Fruit fly (Drosophila melanogaster) whole organism, embryonic: ENCODE measurements around the gene par-6.

Experiments used
- Abd-B ChIP-seq: fragments of 200-800 bp; sonication (Bioruptor generic); optimal IDR thresholded peaks from 2 replicates; lab custom pipeline; 2018; ENCODE audit warnings: missing biosample characterization, mild to moderate bottlenecking, missing genetic modification characterization, moderate library complexity
- CG13624 ChIP-seq: fragments of 200-800 bp; sonication (Bioruptor generic); optimal IDR thresholded peaks from 2 replicates; lab custom pipeline; 2016; ENCODE audit warnings: missing biosample characterization, missing genetic modification characterization
- CG1529 ChIP-seq: fragments of 200-800 bp; sonication (Bioruptor generic); optimal IDR thresholded peaks from 3 replicates; lab custom pipeline; 2018; ENCODE audit warnings: missing biosample characterization, missing genetic modification characterization
- CG16815 ChIP-seq: fragments of 200-800 bp; sonication (Bioruptor generic); optimal IDR thresholded peaks from 3 replicates; lab custom pipeline; 2017; ENCODE audit warnings: missing biosample characterization, mild to moderate bottlenecking, missing genetic modification characterization
- CG17568 ChIP-seq: fragments of 200-800 bp; sonication (Bioruptor generic); optimal IDR thresholded peaks from 2 replicates; lab custom pipeline; 2018; ENCODE audit warnings: missing biosample characterization, mild to moderate bottlenecking, missing genetic modification characterization, moderate library complexity
- CG18619 ChIP-seq: fragments of 200-800 bp; sonication (Bioruptor generic); optimal IDR thresholded peaks from 3 replicates; lab custom pipeline; 2017; ENCODE audit warnings: missing biosample characterization, mild to moderate bottlenecking, missing genetic modification characterization
- CG31441 ChIP-seq: fragments of 200-800 bp; sonication (Bioruptor generic); IDR thresholded peaks from 2 replicates; pipeline ENCODE4 v1.3.6; 2022; ENCODE audit warnings: missing biosample characterization, missing genetic modification characterization
- CG34422 ChIP-seq: fragments of 200-800 bp; sonication (Bioruptor generic); IDR thresholded peaks from 3 replicates; pipeline ENCODE4 v1.3.6; 2022; ENCODE audit warnings: missing biosample characterization, missing genetic modification characterization
- CG4424 ChIP-seq: fragments of 200-800 bp; sonication (Bioruptor generic); optimal IDR thresholded peaks from 3 replicates; lab custom pipeline; 2016; ENCODE audit warnings: missing biosample characterization, missing genetic modification characterization
- CG4854 ChIP-seq: fragments of 200-800 bp; sonication (Bioruptor generic); optimal IDR thresholded peaks from 2 replicates; lab custom pipeline; 2016; ENCODE audit warnings: missing biosample characterization, missing genetic modification characterization, inconsistent platforms
- Camta ChIP-seq: fragments of 200-800 bp; sonication (Bioruptor generic); optimal IDR thresholded peaks from 2 replicates; lab custom pipeline; 2016; ENCODE audit warnings: missing biosample characterization, missing genetic modification characterization
- Dp ChIP-seq: fragments of 200-800 bp; sonication (Bioruptor generic); optimal IDR thresholded peaks from 2 replicates; lab custom pipeline; 2018; ENCODE audit warnings: missing biosample characterization, mild to moderate bottlenecking, missing genetic modification characterization, moderate library complexity
- Ets65A ChIP-seq: fragments of 200-800 bp; sonication (Bioruptor generic); peaks from one replicate; lab custom pipeline; 2016; ENCODE audit warnings: missing biosample characterization, missing genetic modification characterization
- Gug ChIP-seq: fragments of 200-800 bp; sonication (Bioruptor generic); IDR thresholded peaks from 4 replicates; pipeline ENCODE4 v1.3.6; 2022; ENCODE audit warnings: missing biosample characterization, missing genetic modification characterization
- Hsf ChIP-seq: fragments of 200-800 bp; sonication (Bioruptor generic); optimal IDR thresholded peaks from 3 replicates; lab custom pipeline; 2016; ENCODE audit warnings: missing biosample characterization, missing genetic modification characterization
- Mad ChIP-seq: fragments of 200-800 bp; sonication (Bioruptor generic); optimal IDR thresholded peaks from 2 replicates; lab custom pipeline; 2016; ENCODE audit warnings: missing biosample characterization, missing genetic modification characterization
- NK7.1 ChIP-seq: fragments of 200-800 bp; sonication (Bioruptor generic); optimal IDR thresholded peaks from 3 replicates; lab custom pipeline; 2016; ENCODE audit warnings: missing biosample characterization, missing genetic modification characterization
- Pdp1 ChIP-seq, 2 experiments: fragments of 200-800 bp; sonication (Bioruptor generic); optimal IDR thresholded peaks; 3 replicates each; lab custom pipeline; 2016; ENCODE audit warnings: missing biosample characterization in 2 of 2, missing genetic modification characterization in 2 of 2, mild to moderate bottlenecking in 1 of 2, moderate library complexity in 1 of 2
- Poxn ChIP-seq: fragments of 200-800 bp; sonication (Bioruptor generic); IDR thresholded peaks from 2 replicates; pipeline ENCODE4 v1.3.6; 2022; ENCODE audit warnings: missing biosample characterization, missing genetic modification characterization
- Rfx ChIP-seq: fragments of 200-800 bp; sonication (Bioruptor generic); IDR thresholded peaks from 2 replicates; pipeline ENCODE4 v1.3.6; 2022; ENCODE audit warnings: missing biosample characterization, missing genetic modification characterization
- Taf1 ChIP-seq: fragments of 200-800 bp; sonication (Bioruptor generic); IDR thresholded peaks from 2 replicates; pipeline ENCODE4 v1.3.6; 2022; ENCODE audit warnings: missing biosample characterization, missing genetic modification characterization
- abd-A ChIP-seq: fragments of 200-800 bp; sonication (Bioruptor generic); optimal IDR thresholded peaks from 3 replicates; lab custom pipeline; 2019; ENCODE audit warnings: missing biosample characterization, mild to moderate bottlenecking, missing genetic modification characterization, moderate library complexity
- ap ChIP-seq: fragments of 200-800 bp; sonication (Bioruptor generic); IDR thresholded peaks from 2 replicates; pipeline ENCODE4 v1.3.6; 2022; ENCODE audit warnings: missing biosample characterization, missing genetic modification characterization
- bcd ChIP-seq: fragments of 200-800 bp; sonication (Bioruptor generic); optimal IDR thresholded peaks from 2 replicates; lab custom pipeline; 2017; ENCODE audit warnings: missing biosample characterization, mild to moderate bottlenecking, missing genetic modification characterization
- cad ChIP-seq: fragments of >200 bp; optimal IDR thresholded peaks from 2 replicates; lab custom pipeline; 2017; ENCODE audit warnings: missing biosample characterization, missing genetic modification characterization
- danr ChIP-seq: fragments of 200-800 bp; sonication (Bioruptor generic); IDR thresholded peaks from 2 replicates; pipeline ENCODE4 v1.3.6; 2022; ENCODE audit warnings: missing biosample characterization, missing genetic modification characterization
- dysf ChIP-seq: fragments of 200-800 bp; sonication (Bioruptor generic); IDR thresholded peaks from 3 replicates; pipeline ENCODE4 v1.3.6; 2022; ENCODE audit warnings: missing biosample characterization, missing genetic modification characterization
- ewg ChIP-seq: fragments of 200-800 bp; sonication (Bioruptor generic); optimal IDR thresholded peaks from 3 replicates; lab custom pipeline; 2017; ENCODE audit warnings: mild to moderate bottlenecking, missing biosample characterization, missing genetic modification reagents, missing genetic modification characterization
- gce ChIP-seq: fragments of 200-800 bp; sonication (Bioruptor generic); IDR thresholded peaks from 3 replicates; pipeline ENCODE4 v1.3.6; 2022; ENCODE audit warnings: missing biosample characterization, missing genetic modification characterization
- gem ChIP-seq: fragments of 200-800 bp; sonication (Bioruptor generic); optimal IDR thresholded peaks from 2 replicates; lab custom pipeline; 2019; ENCODE audit warnings: missing biosample characterization, mild to moderate bottlenecking, missing genetic modification characterization, moderate library complexity
- grau ChIP-seq: fragments of 200-800 bp; optimal IDR thresholded peaks from 3 replicates; lab custom pipeline; 2019; ENCODE audit warnings: missing biosample characterization, mild to moderate bottlenecking, missing genetic modification characterization, moderate library complexity
- gro ChIP-seq: fragments of 200-800 bp; sonication (Bioruptor generic); optimal IDR thresholded peaks from 2 replicates; lab custom pipeline; 2016; ENCODE audit warnings: missing biosample characterization, missing genetic modification characterization
- gt ChIP-seq: fragments of 200-800 bp; sonication (Bioruptor generic); IDR thresholded peaks from 2 replicates; pipeline ENCODE4 v1.3.6; 2022; ENCODE audit warnings: missing biosample characterization, missing genetic modification characterization
- hkb ChIP-seq, 2 experiments: fragments of 200-800 bp in 1 of 2; fragments of >200 bp in 1 of 2; sonication (Bioruptor generic) in 1 of 2; IDR thresholded peaks in 1 of 2; optimal IDR thresholded peaks in 1 of 2; 2 replicates each; pipeline versions ENCODE4 v1.3.6 to Lab custom; 2017 to 2022; ENCODE audit warnings: missing biosample characterization in 1 of 2, missing genetic modification characterization in 1 of 2
- lilli ChIP-seq: fragments of 200-800 bp; sonication (Bioruptor generic); optimal IDR thresholded peaks from 3 replicates; lab custom pipeline; 2016; ENCODE audit warnings: missing biosample characterization, missing genetic modification characterization
- lov ChIP-seq, 2 experiments: fragments of 200-800 bp in 1 of 2; fragments of >200 bp in 1 of 2; sonication (Bioruptor generic) in 1 of 2; IDR thresholded peaks in 1 of 2; optimal IDR thresholded peaks in 1 of 2; 2 replicates in 1 of 2; 3 replicates in 1 of 2; pipeline versions ENCODE4 v1.3.6 to Lab custom; 2017 to 2022; ENCODE audit warnings: missing biosample characterization in 1 of 2, missing genetic modification characterization in 1 of 2
- maf-S ChIP-seq: fragments of 200-800 bp; sonication (Bioruptor generic); optimal IDR thresholded peaks from 2 replicates; lab custom pipeline; 2016; ENCODE audit warnings: missing biosample characterization, missing genetic modification characterization
- nmo ChIP-seq: fragments of 200-800 bp; sonication (Bioruptor generic); optimal IDR thresholded peaks from 2 replicates; lab custom pipeline; 2018; ENCODE audit warnings: missing biosample characterization, mild to moderate bottlenecking, missing genetic modification characterization, moderate library complexity
- pho ChIP-seq: fragments of 200-800 bp; sonication (Bioruptor generic); optimal IDR thresholded peaks from 2 replicates; lab custom pipeline; 2016; ENCODE audit warnings: missing biosample characterization, missing genetic modification characterization
- repo ChIP-seq: fragments of 200-800 bp; sonication (Bioruptor generic); optimal IDR thresholded peaks from 2 replicates; lab custom pipeline; 2016; ENCODE audit warnings: missing biosample characterization, missing genetic modification characterization
- rib ChIP-seq: fragments of 200-800 bp; sonication (Bioruptor generic); IDR thresholded peaks from 2 replicates; pipeline ENCODE4 v1.3.6; 2022; ENCODE audit warnings: missing biosample characterization, missing genetic modification characterization
- salm ChIP-seq: fragments of 200-800 bp; sonication (Bioruptor generic); optimal IDR thresholded peaks from 2 replicates; lab custom pipeline; 2018; ENCODE audit warnings: missing biosample characterization, mild to moderate bottlenecking, missing genetic modification characterization
- sisA ChIP-seq: fragments of 200-800 bp; sonication (Bioruptor generic); IDR thresholded peaks from 2 replicates; pipeline ENCODE4 v1.3.6; 2022; ENCODE audit warnings: missing biosample characterization, missing genetic modification characterization
- slou ChIP-seq: fragments of 200-800 bp; sonication (Bioruptor generic); optimal IDR thresholded peaks from 3 replicates; lab custom pipeline; 2016; ENCODE audit warnings: missing biosample characterization, missing genetic modification characterization
- twi ChIP-seq: fragments of 200-800 bp; optimal IDR thresholded peaks from 2 replicates; lab custom pipeline; 2019; ENCODE audit warnings: missing biosample characterization, mild to moderate bottlenecking, missing genetic modification characterization, moderate library complexity
- wor ChIP-seq: fragments of 200-800 bp; sonication (Bioruptor generic); IDR thresholded peaks from 2 replicates; pipeline ENCODE4 v1.3.6; 2022; ENCODE audit warnings: missing biosample characterization, missing genetic modification characterization
- z ChIP-seq: fragments of 200-800 bp; sonication (Bioruptor generic); IDR thresholded peaks from 3 replicates; pipeline ENCODE4 v1.3.6; 2022; ENCODE audit warnings: missing biosample characterization, missing genetic modification characterization

The par-6 gene

dm6 chrX:17707691-17708090, 4.5 kb downstream of the par-6 start:
- TF ChIP-seq ap (GFP tag; lab: Robert Waterston, UW): no peak
- TF ChIP-seq pho (GFP tag; lab: Kevin White, UChicago): no peak
- TF ChIP-seq CG16815 (GFP tag; lab: Kevin White, UChicago): no peak
- TF ChIP-seq CG31441 (GFP tag; lab: Robert Waterston, UW): no peak
- TF ChIP-seq Ets65A: peak; percentile 58

- TF ChIP-seq gem (tag; lab: Kevin White, UChicago) (no peak), nmo (GFP tag; lab: Kevin White, UChicago) (no peak), grau (tag; lab: Kevin White, UChicago) (peak; percentile 23), CG17568 (GFP tag; lab: Kevin White, UChicago) (peak; percentile 81), CG4424 (GFP tag; lab: Kevin White, UChicago) (no peak)
These were observed 5.7 kb downstream of the par-6 start for dm6 chrX:17708843-17709242.

- TF ChIP-seq rib (GFP tag; lab: Robert Waterston, UW) (peak; percentile 66; the same call in 1 of the 2 replicates), Gug (no peak), gce (GFP tag; lab: Robert Waterston, UW) (no peak), NK7.1 (GFP tag; lab: Kevin White, UChicago) (no peak), CG4854 (GFP tag; lab: Kevin White, UChicago) (no peak), CG34422 (GFP tag; lab: Robert Waterston, UW) (0 out of 3 replicates have a peak, but pooled peaks have one; percentile 39), Rfx (GFP tag; lab: Robert Waterston, UW) (peak; percentile 40), gro (GFP tag; lab: Kevin White, UChicago) (no peak), Dp (GFP tag; lab: Kevin White, UChicago) (peak; percentile 70), CG1529 (no peak), dysf (GFP tag; lab: Robert Waterston, UW) (no peak), repo (GFP tag; lab: Kevin White, UChicago) (no peak), salm (no peak), lilli (GFP tag; lab: Kevin White, UChicago) (peak; percentile 28), CG13624 (GFP tag; lab: Kevin White, UChicago) (peak; percentile 32), Camta (GFP tag; lab: Kevin White, UChicago) (no peak), danr (GFP tag; lab: Robert Waterston, UW) (no peak), Pdp1 (GFP tag; optimal IDR thresholded peaks at IDR 0.05; lab: Kevin White, UChicago) (no peak), twi (tag; lab: Kevin White, UChicago) (no peak), maf-S (GFP tag; lab: Kevin White, UChicago) (no peak), slou (no peak), lov (optimal IDR thresholded peaks at IDR 0.05; lab: Kevin White, UChicago) (no peak), lov (GFP tag; IDR thresholded peaks at IDR 0.05; lab: Robert Waterston, UW) (0 out of 3 replicates have a peak, but pooled peaks have one; percentile 20), z (GFP tag; lab: Robert Waterston, UW) (no peak), ewg (GFP tag; lab: Kevin White, UChicago) (no peak), Abd-B (GFP tag; lab: Kevin White, UChicago) (peak; percentile 53), bcd (GFP tag; lab: Kevin White, UChicago) (peak; percentile 11), Mad (GFP tag; lab: Kevin White, UChicago) (no peak), abd-A (tag; lab: Kevin White, UChicago) (peak; percentile 57), Hsf (no peak), hkb (optimal IDR thresholded peaks at IDR 0.05; lab: Kevin White, UChicago) (no peak), hkb (GFP tag; IDR thresholded peaks at IDR 0.05; lab: Robert Waterston, UW) (no peak), Taf1 (no peak), CG4424 (GFP tag; lab: Kevin White, UChicago) (no peak), wor (GFP tag; lab: Robert Waterston, UW) (no peak), CG18619 (GFP tag; lab: Kevin White, UChicago) (no peak), sisA (no peak), cad (GFP tag; lab: Kevin White, UChicago) (no peak), gt (GFP tag; lab: Robert Waterston, UW) (no peak), Poxn (GFP tag; lab: Robert Waterston, UW) (no peak)
These were observed 6.6 kb downstream of the par-6 start, which contains the start of the genes CG8173 and raskol for dm6 chrX:17709546-17710272. Gene CG8173, minus strand, starts transcription at chrX:17709653. Gene raskol, plus strand, starts transcription at chrX:17710144.
